Worm (Caenorhabditis elegans) whole organism, L2 larva: ENCODE measurements around the gene ttr-25.

ENCODE experiments used
- ZK546.5 ChIP-seq: sonication (generic microtip); optimal IDR thresholded peaks from 2 replicates; lab custom pipeline; 2017; ENCODE audit warnings: missing biosample characterization, missing genetic modification characterization
- elt-1 ChIP-seq: fragments of 150-350 bp; optimal IDR thresholded peaks from 2 replicates; lab custom pipeline; 2014; ENCODE audit warnings: missing biosample characterization, missing genetic modification characterization
- elt-3 ChIP-seq: sonication (generic microtip); optimal IDR thresholded peaks from 2 replicates; lab custom pipeline; 2017; ENCODE audit warnings: missing biosample characterization, missing genetic modification characterization
- mbf-1 ChIP-seq: sonication (generic microtip); optimal IDR thresholded peaks from 2 replicates; lab custom pipeline; 2017; ENCODE audit warnings: missing biosample characterization, missing genetic modification characterization
- mdl-1 ChIP-seq, 2 experiments: fragments of 150-350 bp in 1 of 2; sonication (generic microtip) in 1 of 2; optimal IDR thresholded peaks; 2 replicates each; lab custom pipeline; 2017; ENCODE audit warnings: missing biosample characterization in 2 of 2, missing genetic modification characterization in 2 of 2
- nhr-129 ChIP-seq: fragments of 150-350 bp; optimal IDR thresholded peaks from 2 replicates; lab custom pipeline; 2014; ENCODE audit warnings: missing biosample characterization, missing genetic modification characterization
- nhr-237 ChIP-seq: fragments of 150-350 bp; optimal IDR thresholded peaks from 2 replicates; lab custom pipeline; 2014; ENCODE audit warnings: missing biosample characterization, missing genetic modification characterization
- nhr-77 ChIP-seq: fragments of 150-350 bp; optimal IDR thresholded peaks from 2 replicates; lab custom pipeline; 2014; ENCODE audit warnings: missing biosample characterization, missing genetic modification characterization
- skn-1 ChIP-seq: sonication (generic microtip); optimal IDR thresholded peaks from 2 replicates; lab custom pipeline; 2017; ENCODE audit warnings: missing biosample characterization, missing genetic modification characterization
- snpc-4 ChIP-seq: fragments of 150-350 bp; optimal IDR thresholded peaks from 2 replicates; lab custom pipeline; 2014; ENCODE audit warnings: missing biosample characterization, missing genetic modification characterization
- unc-39 ChIP-seq: fragments of 150-350 bp; optimal IDR thresholded peaks from 2 replicates; lab custom pipeline; 2014; ENCODE audit warnings: missing biosample characterization, missing genetic modification characterization
- unc-62 ChIP-seq: fragments of 150-350 bp; optimal IDR thresholded peaks from 2 replicates; lab custom pipeline; 2014; ENCODE audit warnings: missing biosample characterization, missing genetic modification reagents, missing genetic modification characterization

ce11 chrV:18556488-18556887, at the start of gene ttr-25, which contains the start of gene ttr-24:
- no peak for TF ChIP-seq nhr-129
- no peak for TF ChIP-seq mbf-1 (tag; lab: Kevin White, UChicago)
- TF ChIP-seq snpc-4 (tag; lab: Kevin White, UChicago) = no peak
- TF ChIP-seq elt-3 (tag; lab: Kevin White, UChicago) = no peak
- TF ChIP-seq elt-1 (tag; lab: Kevin White, UChicago) = no peak
- TF ChIP-seq nhr-237 (tag; lab: Kevin White, UChicago) = no peak
- TF ChIP-seq nhr-77 (tag; lab: Kevin White, UChicago) = no peak
- no peak for TF ChIP-seq unc-62 (GFP tag; lab: Kevin White, UChicago)
- no peak for TF ChIP-seq skn-1
- no peak for TF ChIP-seq ZK546.5 (tag; lab: Kevin White, UChicago)
- TF ChIP-seq unc-39 = no peak
- no peak for TF ChIP-seq mdl-1 (tag; optimal IDR thresholded peaks at IDR 0.05; lab: Kevin White, UChicago)
